Fruit fly (Drosophila melanogaster): ENCODE results near the gene Pgant8.

- TF ChIP-seq CG8478 (optimal IDR thresholded peaks at IDR 0.05) (no peak), psq (optimal IDR thresholded peaks at IDR 0.05) (no peak), pan (optimal IDR thresholded peaks at IDR 0.05) (no peak), usp (GFP tag; optimal IDR thresholded peaks at IDR 0.05) (no peak)
These were observed 43.7 kb upstream of the Pgant8 start for dm6 chr3L:15639978-15640377.
